Fruit fly (Drosophila melanogaster): ENCODE measurements around the gene Rrp6.

Gene Rrp6

DNA sequence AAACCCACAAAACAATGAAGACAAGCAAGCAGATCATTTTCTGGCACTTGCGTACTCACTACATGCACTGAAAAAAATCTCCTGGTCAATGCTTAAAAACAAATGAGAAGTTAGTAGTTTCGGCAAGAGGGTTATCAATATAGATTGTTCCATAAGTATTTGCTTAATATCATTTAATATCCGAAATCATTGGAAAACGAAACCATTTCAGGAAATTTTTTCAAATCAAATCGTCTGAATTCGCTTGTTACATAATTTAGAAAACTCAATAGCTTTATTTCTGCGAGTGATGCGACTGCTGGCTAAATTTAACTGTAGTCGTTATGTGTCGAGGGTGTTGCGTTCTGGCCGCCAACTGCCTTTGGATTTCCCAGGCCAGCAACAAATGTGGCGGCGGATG is 7.9 kb downstream of the Rrp6 start:
- no peak for TF ChIP-seq net (GFP tag; optimal IDR thresholded peaks at IDR 0.05)
- no peak for TF ChIP-seq Sox102F (GFP tag; optimal IDR thresholded peaks at IDR 0.05)
- TF ChIP-seq fkh (GFP tag; optimal IDR thresholded peaks at IDR 0.05), result no peak
- no peak for TF ChIP-seq salr (GFP tag; optimal IDR thresholded peaks at IDR 0.05)
- TF ChIP-seq Met (GFP tag; optimal IDR thresholded peaks at IDR 0.05), result no peak
- TF ChIP-seq esn (GFP tag; optimal IDR thresholded peaks at IDR 0.05), result no peak
- no peak for TF ChIP-seq acj6 (GFP tag; optimal IDR thresholded peaks at IDR 0.05)
- no peak for TF ChIP-seq vri (GFP tag; optimal IDR thresholded peaks at IDR 0.05)
- no peak for TF ChIP-seq dac (GFP tag; optimal IDR thresholded peaks at IDR 0.05)
- TF ChIP-seq Lpt (GFP tag; optimal IDR thresholded peaks at IDR 0.05), result no peak
- TF ChIP-seq dsx (GFP tag; optimal IDR thresholded peaks at IDR 0.05; ENCODE audit: poor library complexity, severe bottlenecking), result no peak

DNA sequence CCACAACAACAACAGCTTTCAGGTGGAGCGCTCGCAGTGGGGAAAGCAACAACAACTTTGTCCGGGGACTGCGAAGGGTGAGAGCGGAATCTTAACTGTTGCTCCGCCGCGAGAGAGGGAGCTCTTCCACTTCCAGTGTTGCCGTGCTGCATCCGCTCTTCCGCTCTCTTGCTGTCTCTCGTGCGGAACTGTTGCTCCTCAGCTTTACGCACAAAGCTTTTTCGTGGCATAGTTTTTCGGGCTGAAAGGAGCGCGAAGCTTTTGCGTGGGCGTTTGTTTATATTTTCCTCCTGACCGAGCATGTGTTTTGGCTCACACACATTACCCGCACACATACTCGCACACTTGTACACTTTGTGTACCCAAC is 10.1 kb downstream of the Rrp6 start:
- TF ChIP-seq Ets21C (GFP tag; optimal IDR thresholded peaks at IDR 0.05) (no peak), lz (GFP tag; optimal IDR thresholded peaks at IDR 0.05) (no peak), Hr4 (GFP tag; optimal IDR thresholded peaks at IDR 0.05) (no peak), esn (GFP tag; optimal IDR thresholded peaks at IDR 0.05) (no peak), CG3919 (GFP tag; optimal IDR thresholded peaks at IDR 0.05) (no peak), topi (GFP tag; optimal IDR thresholded peaks at IDR 0.05) (no peak), vri (GFP tag; optimal IDR thresholded peaks at IDR 0.05) (no peak), dsx (GFP tag; optimal IDR thresholded peaks at IDR 0.05; ENCODE audit: poor library complexity, severe bottlenecking) (no peak), CG6808 (GFP tag; optimal IDR thresholded peaks at IDR 0.05) (no peak), CG6792 (GFP tag; optimal IDR thresholded peaks at IDR 0.05) (no peak), Hr38 (GFP tag; optimal IDR thresholded peaks at IDR 0.05) (no peak), Ets96B (tag; optimal IDR thresholded peaks at IDR 0.05) (no peak), CG8119 (GFP tag; IDR thresholded peaks at IDR 0.05) (no peak), CG34406 (GFP tag; optimal IDR thresholded peaks at IDR 0.05) (no peak), CG8319 (GFP tag; optimal IDR thresholded peaks at IDR 0.05) (no peak), Smox (GFP tag; optimal IDR thresholded peaks at IDR 0.05) (no peak), Blimp-1 (GFP tag; optimal IDR thresholded peaks at IDR 0.05) (no peak), CG31627 (GFP tag; optimal IDR thresholded peaks at IDR 0.05) (no peak)

DNA sequence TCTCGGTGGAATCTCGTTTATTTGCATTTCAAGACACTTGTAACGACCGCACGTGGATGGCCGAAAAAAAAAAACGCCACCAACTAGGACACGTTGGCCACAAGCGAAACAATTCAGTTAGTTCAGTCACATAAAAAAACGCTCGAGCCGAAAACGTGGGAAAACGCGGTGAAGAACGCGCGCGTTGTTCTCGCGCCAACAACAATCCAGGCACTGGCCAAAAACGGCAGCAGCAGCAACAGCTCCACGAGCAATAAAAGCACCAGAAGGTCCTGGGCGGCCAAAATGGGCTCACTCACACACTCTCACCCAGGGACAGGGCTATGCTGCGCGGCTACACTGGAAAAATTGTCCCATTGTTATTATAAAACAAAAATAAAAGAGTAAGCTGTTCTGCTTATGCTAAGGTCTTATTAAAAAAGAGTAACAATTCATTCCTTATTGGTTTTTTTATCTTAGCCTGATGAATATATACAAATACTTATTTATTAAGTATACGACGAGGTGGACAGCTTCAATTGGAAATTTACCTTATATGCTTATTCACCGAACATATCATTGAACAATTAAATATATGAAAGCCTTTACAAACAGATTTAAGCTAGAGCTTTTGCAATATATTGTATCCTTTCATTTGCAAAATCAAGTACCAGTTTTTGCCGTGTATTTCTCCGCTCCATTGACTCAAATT is 10.6 kb downstream of the Rrp6 start, which contains the start of gene btsz:
btsz (minus strand) TSS at position 215 of the 691 bp plus-strand sequence.
- TF ChIP-seq CG4318 (GFP tag; optimal IDR thresholded peaks at IDR 0.05) (peak; percentile 29), CG3032 (tag; optimal IDR thresholded peaks at IDR 0.05) (no peak)

DNA sequence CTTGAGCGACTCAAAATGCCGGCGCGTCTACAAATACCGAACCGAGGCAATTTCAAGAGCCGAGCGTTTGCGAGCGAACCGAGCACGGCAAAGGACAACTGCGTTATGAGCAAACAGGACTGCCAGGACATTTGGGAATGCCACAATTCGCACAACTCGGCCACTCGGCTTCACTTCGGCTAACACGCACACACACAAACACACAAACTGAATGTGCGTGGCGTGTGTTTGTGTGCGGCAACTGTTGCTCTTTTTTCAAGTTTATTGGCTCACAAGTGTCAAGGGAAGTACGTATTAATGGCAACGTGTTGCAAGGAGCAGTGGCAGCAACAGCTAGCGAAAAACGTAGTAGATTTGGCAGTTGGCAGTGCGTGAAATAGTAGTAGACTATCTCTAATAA is 12.7 kb downstream of the Rrp6 start:
- TF ChIP-seq Sox14 (GFP tag; optimal IDR thresholded peaks at IDR 0.05) (no peak), CG11902 (GFP tag; optimal IDR thresholded peaks at IDR 0.05) (no peak), Gug (GFP tag; IDR thresholded peaks at IDR 0.05) (no peak)

DNA sequence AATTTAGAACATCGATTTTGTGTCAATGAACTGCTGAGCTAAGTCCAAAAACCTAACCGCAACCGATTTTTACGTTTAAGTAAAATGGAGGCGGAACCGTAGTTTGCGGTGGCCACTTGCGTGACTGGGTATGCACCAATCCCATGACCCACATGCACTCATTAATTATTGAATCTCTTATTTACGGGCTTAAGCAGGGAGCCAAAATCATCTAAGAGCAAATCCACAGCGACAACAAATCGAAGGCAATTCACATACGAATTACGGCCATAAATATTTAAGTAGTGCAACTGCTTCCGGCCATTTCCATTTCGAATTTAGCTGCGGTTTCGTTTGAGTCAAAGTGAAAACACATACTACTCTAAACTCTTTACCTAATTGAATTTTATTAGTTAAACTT is 21.2 kb downstream of the Rrp6 start:
- TF ChIP-seq vri (GFP tag; optimal IDR thresholded peaks at IDR 0.05) (no peak), pdm3 (GFP tag; optimal IDR thresholded peaks at IDR 0.05) (no peak), CG8119 (GFP tag; IDR thresholded peaks at IDR 0.05) (no peak), CG3919 (GFP tag; optimal IDR thresholded peaks at IDR 0.05) (no peak), Hr39 (GFP tag; optimal IDR thresholded peaks at IDR 0.05) (no peak), Hr38 (GFP tag; optimal IDR thresholded peaks at IDR 0.05) (no peak), Gug (GFP tag; IDR thresholded peaks at IDR 0.05) (no peak), Blimp-1 (GFP tag; optimal IDR thresholded peaks at IDR 0.05) (no peak), CG6276 (GFP tag; optimal IDR thresholded peaks at IDR 0.05) (no peak), Lpt (GFP tag; optimal IDR thresholded peaks at IDR 0.05) (no peak), lz (GFP tag; optimal IDR thresholded peaks at IDR 0.05) (no peak), Ets96B (tag; optimal IDR thresholded peaks at IDR 0.05) (no peak), Met (GFP tag; optimal IDR thresholded peaks at IDR 0.05) (no peak), CG8319 (GFP tag; optimal IDR thresholded peaks at IDR 0.05) (no peak), CG6854 (GFP tag; optimal IDR thresholded peaks at IDR 0.05) (no peak)

Data from whole organism, prepupa.